Worm (Caenorhabditis elegans) whole organism, mixed stage, embryonic: ENCODE results near the gene him-4.

ENCODE experiments used
- M03D4.4 ChIP-seq: sonication (generic microtip); optimal IDR thresholded peaks from 2 replicates; lab custom pipeline; 2017; ENCODE audit warnings: mild to moderate bottlenecking, missing genetic modification characterization, missing compliant biosample characterization
- bed-3 ChIP-seq: fragments of 200-800 bp; sonication (Bioruptor generic); optimal IDR thresholded peaks from 3 replicates; lab custom pipeline; 2018; ENCODE audit warnings: mild to moderate bottlenecking, missing genetic modification characterization, moderate library complexity, missing compliant biosample characterization
- blmp-1 ChIP-seq: fragments of 150-350 bp; optimal IDR thresholded peaks from 2 replicates; lab custom pipeline; 2014; ENCODE audit warnings: missing biosample characterization, missing genetic modification characterization
- ceh-39 ChIP-seq: fragments of 150-350 bp; optimal IDR thresholded peaks from 2 replicates; lab custom pipeline; 2014; ENCODE audit warnings: missing biosample characterization, missing genetic modification characterization
- ceh-43 ChIP-seq: fragments of 200-800 bp; sonication (Bioruptor generic); optimal IDR thresholded peaks from 2 replicates; lab custom pipeline; 2018; ENCODE audit warnings: mild to moderate bottlenecking, missing genetic modification characterization, moderate library complexity, missing compliant biosample characterization
- ceh-83 ChIP-seq: fragments of 200-800 bp; sonication (Bioruptor generic); optimal IDR thresholded peaks from 2 replicates; lab custom pipeline; 2018; ENCODE audit warnings: mild to moderate bottlenecking, missing genetic modification characterization, missing compliant biosample characterization
- ces-1 ChIP-seq: fragments of 150-350 bp; optimal IDR thresholded peaks from 2 replicates; lab custom pipeline; 2014; ENCODE audit warnings: missing biosample characterization, missing genetic modification reagents, missing genetic modification characterization
- cnd-1 ChIP-seq: fragments of 200-800 bp; sonication (Bioruptor generic); optimal IDR thresholded peaks from 2 replicates; lab custom pipeline; 2018; ENCODE audit warnings: mild to moderate bottlenecking, missing genetic modification characterization, missing compliant biosample characterization
- drap-1 ChIP-seq: fragments of 200-800 bp; sonication (Bioruptor generic); optimal IDR thresholded peaks from 3 replicates; lab custom pipeline; 2018; ENCODE audit warnings: mild to moderate bottlenecking, missing genetic modification characterization, missing compliant biosample characterization
- elt-1 ChIP-seq: sonication (generic microtip); optimal IDR thresholded peaks from 2 replicates; lab custom pipeline; 2017; ENCODE audit warnings: missing genetic modification characterization, mild to moderate bottlenecking, missing compliant biosample characterization, antibody characterized with exemption, moderate library complexity, borderline replicate concordance; ENCODE audit not compliant: insufficient read depth
- elt-3 ChIP-seq: fragments of 150-350 bp; optimal IDR thresholded peaks from 2 replicates; lab custom pipeline; 2014; ENCODE audit warnings: missing biosample characterization, missing genetic modification characterization
- flh-1 ChIP-seq: fragments of 200-800 bp; sonication (Bioruptor generic); optimal IDR thresholded peaks from 2 replicates; lab custom pipeline; 2018; ENCODE audit warnings: mild to moderate bottlenecking, missing genetic modification characterization, moderate library complexity, missing compliant biosample characterization
- ham-2 ChIP-seq: fragments of 200-800 bp; sonication (Bioruptor generic); optimal IDR thresholded peaks from 2 replicates; lab custom pipeline; 2018; ENCODE audit warnings: mild to moderate bottlenecking, missing genetic modification characterization, missing compliant biosample characterization
- hlh-1 ChIP-seq: fragments of 150-350 bp; optimal IDR thresholded peaks from 2 replicates; lab custom pipeline; 2014; ENCODE audit warnings: missing biosample characterization, missing genetic modification reagents, missing genetic modification characterization
- lin-13 ChIP-seq: fragments of 150-350 bp; optimal IDR thresholded peaks from 2 replicates; lab custom pipeline; 2014; ENCODE audit warnings: missing biosample characterization, missing genetic modification characterization
- lin-32 ChIP-seq: fragments of 200-800 bp; sonication (Bioruptor generic); optimal IDR thresholded peaks from 2 replicates; lab custom pipeline; 2018; ENCODE audit warnings: mild to moderate bottlenecking, missing genetic modification characterization, missing compliant biosample characterization
- lsy-2 ChIP-seq: fragments of 150-350 bp; optimal IDR thresholded peaks from 2 replicates; lab custom pipeline; 2014; ENCODE audit warnings: missing biosample characterization, missing genetic modification characterization
- mab-5 ChIP-seq: fragments of 150-350 bp; optimal IDR thresholded peaks from 2 replicates; lab custom pipeline; 2014; ENCODE audit warnings: missing biosample characterization, missing genetic modification characterization
- mep-1 ChIP-seq: fragments of 150-350 bp; optimal IDR thresholded peaks from 2 replicates; lab custom pipeline; 2017; ENCODE audit warnings: missing biosample characterization, missing genetic modification reagents, missing genetic modification characterization, inconsistent platforms
- mls-2 ChIP-seq: sonication (generic microtip); optimal IDR thresholded peaks from 2 replicates; lab custom pipeline; 2016; ENCODE audit warnings: mild to moderate bottlenecking, missing genetic modification characterization, moderate library complexity, missing compliant biosample characterization
- nhr-12 ChIP-seq: fragments of 150-350 bp; optimal IDR thresholded peaks from 2 replicates; lab custom pipeline; 2014; ENCODE audit warnings: missing biosample characterization, missing genetic modification characterization
- nhr-2 ChIP-seq: fragments of 150-350 bp; optimal IDR thresholded peaks from 2 replicates; lab custom pipeline; 2014; ENCODE audit warnings: missing biosample characterization, missing genetic modification characterization
- nhr-237 ChIP-seq: fragments of 150-350 bp; optimal IDR thresholded peaks from 2 replicates; lab custom pipeline; 2014; ENCODE audit warnings: missing biosample characterization, missing genetic modification characterization
- nhr-28 ChIP-seq: fragments of 150-350 bp; optimal IDR thresholded peaks from 2 replicates; lab custom pipeline; 2014; ENCODE audit warnings: missing biosample characterization, missing genetic modification characterization
- pha-4 ChIP-seq: fragments of 150-350 bp; optimal IDR thresholded peaks from 2 replicates; lab custom pipeline; 2018; ENCODE audit warnings: missing biosample characterization, missing genetic modification reagents, missing genetic modification characterization
- sem-2 ChIP-seq: fragments of 200-800 bp; sonication (Bioruptor generic); optimal IDR thresholded peaks from 2 replicates; lab custom pipeline; 2018; ENCODE audit warnings: mild to moderate bottlenecking, missing genetic modification characterization, missing compliant biosample characterization
- snpc-4 ChIP-seq: fragments of 150-350 bp; optimal IDR thresholded peaks from 2 replicates; lab custom pipeline; 2014; ENCODE audit warnings: missing biosample characterization, missing genetic modification characterization
- sptf-1 ChIP-seq: sonication (generic microtip); optimal IDR thresholded peaks from 2 replicates; lab custom pipeline; 2017; ENCODE audit warnings: mild to moderate bottlenecking, missing genetic modification characterization, moderate library complexity, missing compliant biosample characterization
- tbx-8 ChIP-seq: fragments of 200-800 bp; sonication (Bioruptor generic); optimal IDR thresholded peaks from 2 replicates; lab custom pipeline; 2018; ENCODE audit warnings: mild to moderate bottlenecking, missing genetic modification characterization, moderate library complexity, missing compliant biosample characterization
- unc-120 ChIP-seq: sonication (generic microtip); optimal IDR thresholded peaks from 2 replicates; lab custom pipeline; 2017; ENCODE audit warnings: missing genetic modification characterization, missing compliant biosample characterization; ENCODE audit not compliant: poor library complexity, severe bottlenecking
- unc-39 ChIP-seq: fragments of 150-350 bp; optimal IDR thresholded peaks from 2 replicates; lab custom pipeline; 2014; ENCODE audit warnings: missing biosample characterization, missing genetic modification characterization
- unc-62 ChIP-seq: fragments of 150-350 bp; optimal IDR thresholded peaks from 2 replicates; lab custom pipeline; 2014; ENCODE audit warnings: missing biosample characterization, missing genetic modification reagents, missing genetic modification characterization
- zip-8 ChIP-seq: fragments of 150-350 bp; optimal IDR thresholded peaks from 2 replicates; lab custom pipeline; 2014; ENCODE audit warnings: missing biosample characterization, missing genetic modification characterization
- ztf-11 ChIP-seq: fragments of 150-350 bp; optimal IDR thresholded peaks from 2 replicates; lab custom pipeline; 2014; ENCODE audit warnings: missing biosample characterization, missing genetic modification characterization

Gene him-4

ce11 chrX:9735479-9735878, 18.1 kb downstream of the him-4 start:
- TF ChIP-seq ztf-11 (tag; lab: Kevin White, UChicago) (no peak), unc-120 (tag; lab: Kevin White, UChicago) (peak; percentile 82), unc-39 (tag; lab: Kevin White, UChicago) (no peak), nhr-2 (tag; lab: Kevin White, UChicago) (no peak), mls-2 (tag; lab: Kevin White, UChicago) (no peak), lin-13 (tag; lab: Kevin White, UChicago) (no peak), sptf-1 (tag; lab: Kevin White, UChicago) (no peak), zip-8 (tag; lab: Kevin White, UChicago) (no peak), lsy-2 (no peak), mep-1 (tag; lab: Kevin White, UChicago) (no peak), nhr-12 (no peak), ceh-83 (no peak), hlh-1 (tag; lab: Kevin White, UChicago) (peak; percentile 98), tbx-8 (GFP tag; lab: Kevin White, UChicago) (no peak), blmp-1 (tag; lab: Kevin White, UChicago) (no peak), elt-1 (tag; lab: Kevin White, UChicago) (no peak), drap-1 (GFP tag; lab: Kevin White, UChicago) (no peak), cnd-1 (tag; lab: Kevin White, UChicago) (no peak), ces-1 (GFP tag; lab: Kevin White, UChicago) (no peak), ceh-39 (tag; lab: Kevin White, UChicago) (no peak), mab-5 (tag; lab: Kevin White, UChicago) (no peak), bed-3 (GFP tag; lab: Kevin White, UChicago) (no peak), snpc-4 (no peak), pha-4 (tag; lab: Kevin White, UChicago) (no peak), unc-62 (GFP tag; lab: Kevin White, UChicago) (peak; percentile 5)
- TF ChIP-seq, all 35 proteins: peak for 3

ce11 chrX:9737730-9738129, 20.4 kb downstream of the him-4 start, which contains the start of gene F15G9.5:
Gene F15G9.5, minus strand, starts transcription at chrX:9737888.
- TF ChIP-seq elt-1 (tag; lab: Kevin White, UChicago) (no peak), ceh-43 (no peak), mls-2 (tag; lab: Kevin White, UChicago) (peak; percentile 31), mep-1 (tag; lab: Kevin White, UChicago) (peak; percentile 11), unc-120 (tag; lab: Kevin White, UChicago) (peak; percentile 65), sptf-1 (tag; lab: Kevin White, UChicago) (peak; percentile 28), hlh-1 (tag; lab: Kevin White, UChicago) (peak; percentile 46), ces-1 (GFP tag; lab: Kevin White, UChicago) (peak; percentile 35), M03D4.4 (peak; percentile 12), nhr-2 (tag; lab: Kevin White, UChicago) (no peak)
- TF ChIP-seq, all 35 proteins: peak for 7

- TF ChIP-seq ces-1 (GFP tag; lab: Kevin White, UChicago): no peak
Measured at ce11 chrX:9742058-9742457, 24.7 kb downstream of the him-4 start.

- TF ChIP-seq ham-2 (GFP tag; lab: Kevin White, UChicago) (peak; percentile 96), mep-1 (tag; lab: Kevin White, UChicago) (peak; percentile 93), cnd-1 (tag; lab: Kevin White, UChicago) (peak; percentile 95), nhr-12 (peak; percentile 31), sptf-1 (tag; lab: Kevin White, UChicago) (peak; percentile 98), unc-120 (tag; lab: Kevin White, UChicago) (peak; percentile 95), nhr-28 (peak; percentile 84), bed-3 (GFP tag; lab: Kevin White, UChicago) (peak; percentile 94), unc-62 (GFP tag; lab: Kevin White, UChicago) (peak; percentile 63), M03D4.4 (peak; percentile 96), elt-3 (tag; lab: Kevin White, UChicago) (peak; percentile 54), ztf-11 (tag; lab: Kevin White, UChicago) (peak; percentile 56), tbx-8 (GFP tag; lab: Kevin White, UChicago) (peak; percentile 96), lin-32 (GFP tag; lab: Kevin White, UChicago) (peak; percentile 92), nhr-237 (peak; percentile 77), drap-1 (GFP tag; lab: Kevin White, UChicago) (peak; percentile 97), flh-1 (GFP tag; lab: Kevin White, UChicago) (peak; percentile 94), blmp-1 (tag; lab: Kevin White, UChicago) (peak; percentile 69), mls-2 (tag; lab: Kevin White, UChicago) (peak; percentile 98), hlh-1 (tag; lab: Kevin White, UChicago) (peak; percentile 43), ceh-43 (peak; percentile 95), pha-4 (tag; lab: Kevin White, UChicago) (peak; percentile 61), ceh-83 (peak; percentile 99), lin-13 (tag; lab: Kevin White, UChicago) (peak; percentile 40), sem-2 (GFP tag; lab: Kevin White, UChicago) (peak; percentile 95)
Measured at ce11 chrX:9743513-9743914, 26.1 kb downstream of the him-4 start.
